Comparison of ENCODE assay signal across 1 fruit fly cellular context in genomic region chr3R:7523594-7523993, dm6.
A peak's percentile ranks its signal among the peaks of the same experiment; 100 is the strongest.
TF ChIP-seq lines count a peak whose summit lies in the region.

Gene alpha-Est7, minus strand, starts transcription at chr3R:7523753.

TF ChIP-seq in whole organism, embryonic, 481 proteins besides CTCF, POLR2A, EP300 and RAD21 (continued from another document):
- no peak for TF ChIP-seq dmrt99B (tag; optimal IDR thresholded peaks at IDR 0.05; lab: Kevin White, UChicago)
- no peak for TF ChIP-seq HmgD (GFP tag; optimal IDR thresholded peaks at IDR 0.05; lab: Kevin White, UChicago)
- no peak for TF ChIP-seq Fer3 (tag; optimal IDR thresholded peaks at IDR 0.05; lab: Kevin White, UChicago)
- no peak for TF ChIP-seq oc (tag; optimal IDR thresholded peaks at IDR 0.05; lab: Kevin White, UChicago)
- 0 out of 2 replicates have a peak, but pooled peaks have one; percentile 7 for TF ChIP-seq Drgx (GFP tag; IDR thresholded peaks at IDR 0.05; lab: Robert Waterston, UW)
- no peak for TF ChIP-seq CG3838 (GFP tag; optimal IDR thresholded peaks at IDR 0.05; lab: Kevin White, UChicago)
- no peak for TF ChIP-seq hb (GFP tag; IDR thresholded peaks at IDR 0.05; lab: Robert Waterston, UW; ENCODE audit: partially characterized antibody)
- no peak for TF ChIP-seq ro (GFP tag; IDR thresholded peaks at IDR 0.05; lab: Robert Waterston, UW)
- TF ChIP-seq CG12236 (GFP tag; optimal IDR thresholded peaks at IDR 0.05; lab: Kevin White, UChicago) = no peak
- no peak for TF ChIP-seq CG14860 (GFP tag; IDR thresholded peaks at IDR 0.05; lab: Robert Waterston, UW; ENCODE audit: partially characterized antibody)
- no peak for TF ChIP-seq Sox100B (GFP tag; optimal IDR thresholded peaks at IDR 0.05; lab: Kevin White, UChicago)
- TF ChIP-seq bsh (GFP tag; optimal IDR thresholded peaks at IDR 0.05; lab: Kevin White, UChicago) = no peak
- no peak for TF ChIP-seq gem (tag; optimal IDR thresholded peaks at IDR 0.05; lab: Kevin White, UChicago)
- TF ChIP-seq CG31365 (tag; optimal IDR thresholded peaks at IDR 0.05; lab: Kevin White, UChicago) = no peak
TF ChIP-seq in whole organism, embryonic: peak in this region for 8.
